Worm (Caenorhabditis elegans): ENCODE data around the gene ZK546.19.

DNA sequence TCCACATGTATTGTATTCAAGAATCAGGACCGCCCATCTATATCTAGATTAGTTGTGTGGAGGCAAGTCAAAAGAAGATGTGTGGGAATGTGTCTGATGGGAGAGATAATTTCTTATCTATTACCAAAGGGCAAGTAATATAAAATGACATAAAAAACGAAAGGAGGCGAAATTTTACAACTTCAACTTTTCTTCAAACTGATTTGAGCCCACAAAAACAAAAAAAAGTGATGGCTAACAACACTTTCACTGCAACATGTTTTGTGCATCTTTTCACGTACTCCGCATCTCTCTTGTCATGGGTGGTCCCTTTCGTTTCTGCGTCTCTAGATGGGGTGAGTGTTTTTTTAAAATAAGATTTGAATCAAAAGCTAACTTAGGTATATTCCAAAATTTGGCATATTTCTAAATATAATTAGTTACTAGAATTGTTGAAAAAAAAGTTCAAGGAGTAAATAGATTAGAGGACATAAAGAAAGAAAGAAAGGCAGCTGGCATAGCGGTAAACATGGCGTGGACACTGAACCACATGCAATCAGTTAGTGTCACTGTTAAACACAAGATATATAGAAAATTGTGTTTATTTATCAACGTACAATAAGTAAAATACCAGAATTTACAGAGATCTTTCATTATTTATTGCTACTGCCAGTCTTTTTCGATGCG, at the start of gene ZK546.19:
- no peak for TF ChIP-seq him-1 (tag; optimal IDR thresholded peaks at IDR 0.05)
- no peak for TF ChIP-seq dao-5 (tag; optimal IDR thresholded peaks at IDR 0.05)
- TF ChIP-seq W03F9.2 (tag; optimal IDR thresholded peaks at IDR 0.05) = no peak
